Worm (Caenorhabditis elegans): Measurements from ENCODE around the gene sgt-1.

- TF ChIP-seq attf-3 (GFP tag; conservative IDR thresholded peaks at IDR 0.05) (no peak), B0035.1 (tag; optimal IDR thresholded peaks at IDR 0.05) (no peak), rec-8 (tag; optimal IDR thresholded peaks at IDR 0.05) (no peak), unc-130 (GFP tag; optimal IDR thresholded peaks at IDR 0.05) (no peak), Y53G8AR.9 (GFP tag; conservative IDR thresholded peaks at IDR 0.05) (no peak), efl-1 (GFP tag; optimal IDR thresholded peaks at IDR 0.05) (no peak), pha-4 (tag; optimal IDR thresholded peaks at IDR 0.05) (no peak), lag-1 (GFP tag; IDR thresholded peaks at IDR 0.05) (no peak), snpc-4 (GFP tag; optimal IDR thresholded peaks at IDR 0.05) (no peak), snpc-4 (tag; optimal IDR thresholded peaks at IDR 0.05) (no peak)
Observed at ce11 chrII:4905883-4906282, 2.3 kb upstream of the sgt-1 start.
